Worm (Caenorhabditis elegans) whole organism, L3 larva: ENCODE results near the gene eif-3.G.

ENCODE experiments used
- ceh-82 ChIP-seq: fragments of 150-350 bp; optimal IDR thresholded peaks from 2 replicates; lab custom pipeline; 2014; ENCODE audit warnings: missing biosample characterization, missing genetic modification characterization
- ceh-9 ChIP-seq: sonication (generic microtip); optimal IDR thresholded peaks from 2 replicates; lab custom pipeline; 2018; ENCODE audit warnings: missing biosample characterization, missing genetic modification characterization
- daf-12 ChIP-seq: fragments of 150-350 bp; optimal IDR thresholded peaks from 2 replicates; lab custom pipeline; 2014; ENCODE audit warnings: missing biosample characterization, missing genetic modification reagents, missing genetic modification characterization
- elt-1 ChIP-seq: fragments of 150-350 bp; optimal IDR thresholded peaks from 2 replicates; lab custom pipeline; 2014; ENCODE audit warnings: missing biosample characterization, missing genetic modification characterization
- elt-3 ChIP-seq, 3 experiments: fragments of 150-350 bp in 1 of 3; sonication (generic microtip) in 2 of 3; optimal IDR thresholded peaks; 2 replicates in 2 of 3; 4 replicates in 1 of 3; lab custom pipeline; 2014 to 2017; ENCODE audit warnings: missing biosample characterization in 3 of 3, missing genetic modification characterization in 3 of 3
- jun-1 ChIP-seq: fragments of 150-350 bp; optimal IDR thresholded peaks from 2 replicates; lab custom pipeline; 2014; ENCODE audit warnings: missing biosample characterization, missing genetic modification reagents, missing genetic modification characterization
- nhr-25 ChIP-seq: sonication (generic microtip); optimal IDR thresholded peaks from 2 replicates; lab custom pipeline; 2017; ENCODE audit warnings: missing biosample characterization, missing genetic modification characterization
- nhr-43 ChIP-seq: sonication (generic microtip); optimal IDR thresholded peaks from 2 replicates; lab custom pipeline; 2016; ENCODE audit warnings: mild to moderate bottlenecking, missing genetic modification characterization, missing compliant biosample characterization; ENCODE audit not compliant: poor library complexity, severe bottlenecking
- nhr-76 ChIP-seq: fragments of 150-350 bp; sonication (generic microtip); optimal IDR thresholded peaks from 5 replicates; lab custom pipeline; 2014; ENCODE audit warnings: missing biosample characterization, missing genetic modification characterization
- snpc-4 ChIP-seq: fragments of 150-350 bp; optimal IDR thresholded peaks from 2 replicates; lab custom pipeline; 2014; ENCODE audit warnings: missing biosample characterization, missing genetic modification characterization

ce11 chrII:8480166-8480565 is 37.6 kb downstream of the eif-3.G start, which contains the start of gene lact-4:
- TF ChIP-seq ceh-82 (tag; lab: Kevin White, UChicago) (no peak), elt-3 (tag; optimal IDR thresholded peaks at IDR 0.05; lab: Kevin White, UChicago) (no peak), elt-1 (tag; lab: Kevin White, UChicago) (no peak), ceh-9 (no peak), daf-12 (tag; lab: Kevin White, UChicago) (no peak), nhr-76 (no peak), jun-1 (no peak), snpc-4 (tag; lab: Kevin White, UChicago) (no peak), nhr-25 (no peak), nhr-43 (tag; lab: Kevin White, UChicago) (no peak)
